Worm (Caenorhabditis elegans) whole organism, L3 larva: Measurements from ENCODE around the gene C23H3.9.

Source experiments
- ZK546.5 ChIP-seq: sonication (generic microtip); optimal IDR thresholded peaks from 2 replicates; lab custom pipeline; 2017; ENCODE audit warnings: missing biosample characterization, missing genetic modification characterization
- ama-1 ChIP-seq: fragments of 150-350 bp; optimal IDR thresholded peaks from 2 replicates; lab custom pipeline; 2018
- egl-27 ChIP-seq: sonication (generic microtip); optimal IDR thresholded peaks from 4 replicates; lab custom pipeline; 2017; ENCODE audit warnings: missing biosample characterization, missing genetic modification reagents, missing genetic modification characterization
- fos-1 ChIP-seq: fragments of 150-350 bp; optimal IDR thresholded peaks from 2 replicates; lab custom pipeline; 2014; ENCODE audit warnings: missing biosample characterization, missing genetic modification characterization
- hmg-11 ChIP-seq: sonication (generic microtip); optimal IDR thresholded peaks from 2 replicates; lab custom pipeline; 2016; ENCODE audit warnings: missing genetic modification characterization, missing compliant biosample characterization
- jun-1 ChIP-seq: fragments of 150-350 bp; optimal IDR thresholded peaks from 2 replicates; lab custom pipeline; 2014; ENCODE audit warnings: missing biosample characterization, missing genetic modification reagents, missing genetic modification characterization
- nfya-1 ChIP-seq: sonication (generic microtip); optimal IDR thresholded peaks from 2 replicates; lab custom pipeline; 2017; ENCODE audit warnings: missing genetic modification characterization, mild to moderate bottlenecking, missing compliant biosample characterization, antibody characterized with exemption, moderate library complexity; ENCODE audit not compliant: insufficient read depth
- nhr-237 ChIP-seq: fragments of 150-350 bp; optimal IDR thresholded peaks from 2 replicates; lab custom pipeline; 2014; ENCODE audit warnings: missing biosample characterization, missing genetic modification characterization
- nhr-25 ChIP-seq: sonication (generic microtip); optimal IDR thresholded peaks from 2 replicates; lab custom pipeline; 2017; ENCODE audit warnings: missing biosample characterization, missing genetic modification characterization
- skn-1 ChIP-seq: fragments of 150-350 bp; optimal IDR thresholded peaks from 2 replicates; lab custom pipeline; 2014; ENCODE audit warnings: missing biosample characterization, missing genetic modification characterization
- unc-62 ChIP-seq: fragments of 150-350 bp; sonication (generic microtip); optimal IDR thresholded peaks from 4 replicates; lab custom pipeline; 2014; ENCODE audit warnings: missing biosample characterization, missing genetic modification reagents, missing genetic modification characterization
- ztf-11 ChIP-seq: fragments of 150-350 bp; optimal IDR thresholded peaks from 2 replicates; lab custom pipeline; 2014; ENCODE audit warnings: missing biosample characterization, missing genetic modification characterization

DNA sequence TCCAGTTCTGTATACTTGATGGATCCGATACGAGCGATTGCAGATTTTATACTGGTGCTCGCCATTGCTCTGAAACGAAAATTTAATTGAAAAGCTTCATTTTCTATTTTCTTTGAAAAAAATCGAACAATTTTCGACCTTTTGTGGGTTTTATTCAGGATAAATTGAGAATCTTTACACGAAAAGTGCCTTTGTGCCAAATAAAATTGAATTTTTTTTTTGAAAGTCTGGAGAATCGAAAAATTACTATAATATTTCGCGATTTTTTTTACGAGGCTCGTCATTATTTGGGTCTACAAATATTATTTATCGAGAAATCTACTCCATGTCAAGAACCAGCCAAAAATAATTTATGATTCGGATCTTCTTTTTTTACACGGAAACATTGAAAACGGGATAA, 37.2 kb downstream of the C23H3.9 start, which contains the start of gene F23F1.10:
- TF ChIP-seq ztf-11, result no peak
- TF ChIP-seq nhr-25, result no peak
- TF ChIP-seq jun-1, result no peak
- no peak for TF ChIP-seq egl-27
- no peak for TF ChIP-seq hmg-11 (tag; lab: Kevin White, UChicago)
- no peak for TF ChIP-seq nhr-237 (tag; lab: Kevin White, UChicago)
- TF ChIP-seq unc-62 (GFP tag; lab: Kevin White, UChicago), result no peak
- no peak for TF ChIP-seq nfya-1 (tag; lab: Kevin White, UChicago)
- TF ChIP-seq ZK546.5 (tag; lab: Kevin White, UChicago), result no peak
- TF ChIP-seq ama-1 (lab: Kevin White, UChicago), result no peak
- TF ChIP-seq fos-1, result no peak
- no peak for TF ChIP-seq skn-1 (tag; lab: Kevin White, UChicago)
